Worm (Caenorhabditis elegans): Measurements from ENCODE around the gene tag-314.

ce11 chrV:10440723-10441122 is 12.2 kb upstream of the tag-314 start, which contains the start of gene snf-10:
- TF ChIP-seq snpc-4 (tag; optimal IDR thresholded peaks at IDR 0.05) (no peak), sptf-1 (tag; optimal IDR thresholded peaks at IDR 0.05) (no peak), ces-1 (GFP tag; optimal IDR thresholded peaks at IDR 0.05) (no peak), unc-62 (GFP tag; optimal IDR thresholded peaks at IDR 0.05) (no peak), zip-8 (tag; optimal IDR thresholded peaks at IDR 0.05) (no peak), blmp-1 (tag; optimal IDR thresholded peaks at IDR 0.05) (no peak), lsy-2 (tag; optimal IDR thresholded peaks at IDR 0.05) (no peak), unc-39 (tag; optimal IDR thresholded peaks at IDR 0.05) (no peak), mab-5 (tag; optimal IDR thresholded peaks at IDR 0.05) (no peak), elt-3 (tag; optimal IDR thresholded peaks at IDR 0.05) (no peak), ztf-11 (tag; optimal IDR thresholded peaks at IDR 0.05) (no peak)

All from whole organism, mixed stage, embryonic.